Fruit fly (Drosophila melanogaster): ENCODE data around the gene Galphaf.

Gene Galphaf

DNA sequence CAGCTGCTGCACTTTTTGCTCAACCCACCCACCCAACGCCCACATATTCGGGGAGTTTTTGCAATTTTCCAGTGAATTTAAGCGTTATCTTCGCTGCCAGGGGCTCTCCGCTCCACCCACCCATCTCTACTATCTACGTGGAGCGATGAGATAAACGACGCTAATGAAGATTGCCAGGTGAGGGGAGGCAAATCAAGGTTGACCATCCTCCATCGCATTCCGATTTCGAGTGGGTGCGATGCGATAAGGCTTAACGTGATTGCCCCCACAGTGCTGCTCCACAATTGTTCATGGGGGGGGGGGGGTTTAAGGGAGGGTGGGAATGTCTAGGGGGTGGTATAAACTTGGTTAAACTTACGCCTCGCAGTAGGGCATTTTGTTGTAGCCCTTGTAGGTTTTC lies 26.1 kb upstream of the Galphaf start (continued):
- TF ChIP-seq CG33557 (GFP tag; optimal IDR thresholded peaks at IDR 0.05) (no peak), sug (tag; optimal IDR thresholded peaks at IDR 0.05) (peak; percentile 99), CG42726 (GFP tag; IDR thresholded peaks at IDR 0.05; ENCODE audit: partially characterized antibody) (no peak), CG8290 (GFP tag; optimal IDR thresholded peaks at IDR 0.05) (no peak), CG8290 (tag; optimal IDR thresholded peaks at IDR 0.05) (peak in 1 of 2 experiments; percentile 42), sd (tag; optimal IDR thresholded peaks at IDR 0.05) (peak; percentile 99), CG4854 (GFP tag; optimal IDR thresholded peaks at IDR 0.05) (no peak), Asciz (GFP tag; optimal IDR thresholded peaks at IDR 0.05) (no peak), CG4328 (GFP tag; optimal IDR thresholded peaks at IDR 0.05) (no peak), Sox100B (GFP tag; optimal IDR thresholded peaks at IDR 0.05) (no peak), CG7786 (GFP tag; optimal IDR thresholded peaks at IDR 0.05) (no peak), sisA (GFP tag; IDR thresholded peaks at IDR 0.05) (no peak), CG34422 (GFP tag; IDR thresholded peaks at IDR 0.05) (no peak), ham (GFP tag; IDR thresholded peaks at IDR 0.05) (peak; percentile 75; the same call in 1 of the 2 replicates), CG6765 (GFP tag; optimal IDR thresholded peaks at IDR 0.05) (no peak), Ada2b (GFP tag; IDR thresholded peaks at IDR 0.05) (no peak), CG18619 (GFP tag; optimal IDR thresholded peaks at IDR 0.05) (no peak), CG14860 (GFP tag; IDR thresholded peaks at IDR 0.05; ENCODE audit: partially characterized antibody) (no peak), CG12659 (GFP tag; optimal IDR thresholded peaks at IDR 0.05) (no peak), exex (tag; optimal IDR thresholded peaks at IDR 0.05) (peak; percentile 83), CG18011 (GFP tag; optimal IDR thresholded peaks at IDR 0.05) (no peak), CG15269 (tag; optimal IDR thresholded peaks at IDR 0.05) (no peak), fd3F (GFP tag; optimal IDR thresholded peaks at IDR 0.05) (no peak), sob (GFP tag; IDR thresholded peaks at IDR 0.05) (0 out of 2 replicates have a peak, but pooled peaks have one; percentile 11), Hey (tag; optimal IDR thresholded peaks at IDR 0.05) (peak; percentile 14), CG2199 (GFP tag; IDR thresholded peaks at IDR 0.05) (0 out of 3 replicates have a peak, but pooled peaks have one; percentile 57)

DNA sequence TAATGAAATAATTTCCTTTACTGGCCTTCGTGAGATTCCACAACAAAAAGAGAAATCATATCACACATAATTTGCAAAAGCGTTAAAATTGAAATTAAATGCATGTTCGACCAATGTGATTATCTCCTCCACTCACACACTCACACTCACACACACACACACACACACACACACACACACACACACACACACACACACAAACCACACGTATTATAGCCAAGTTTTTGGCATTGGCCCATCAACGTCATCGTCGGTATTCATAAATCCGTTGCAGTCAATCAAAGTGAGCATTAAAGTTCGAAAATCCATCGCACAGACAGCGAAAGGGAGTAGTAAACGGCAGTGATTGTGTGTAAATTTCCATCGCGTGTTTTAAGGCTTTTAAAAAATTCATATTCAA lies 22.3 kb upstream of the Galphaf start:
- TF ChIP-seq Hr78 (GFP tag; optimal IDR thresholded peaks at IDR 0.05) (peak in 1 of 2 experiments; percentile 33), kni (GFP tag; optimal IDR thresholded peaks at IDR 0.05) (peak; percentile 6), CG6683 (GFP tag; optimal IDR thresholded peaks at IDR 0.05) (no peak), luna (GFP tag; optimal IDR thresholded peaks at IDR 0.05) (no peak), cad (GFP tag; optimal IDR thresholded peaks at IDR 0.05) (no peak), cg (GFP tag; optimal IDR thresholded peaks at IDR 0.05) (peak; percentile 60), Xrp1 (GFP tag; IDR thresholded peaks at IDR 0.05) (no peak), abd-A (tag; optimal IDR thresholded peaks at IDR 0.05) (peak; percentile 7), Deaf1 (tag; optimal IDR thresholded peaks at IDR 0.05) (no peak), oc (tag; optimal IDR thresholded peaks at IDR 0.05) (peak; percentile 28)

DNA sequence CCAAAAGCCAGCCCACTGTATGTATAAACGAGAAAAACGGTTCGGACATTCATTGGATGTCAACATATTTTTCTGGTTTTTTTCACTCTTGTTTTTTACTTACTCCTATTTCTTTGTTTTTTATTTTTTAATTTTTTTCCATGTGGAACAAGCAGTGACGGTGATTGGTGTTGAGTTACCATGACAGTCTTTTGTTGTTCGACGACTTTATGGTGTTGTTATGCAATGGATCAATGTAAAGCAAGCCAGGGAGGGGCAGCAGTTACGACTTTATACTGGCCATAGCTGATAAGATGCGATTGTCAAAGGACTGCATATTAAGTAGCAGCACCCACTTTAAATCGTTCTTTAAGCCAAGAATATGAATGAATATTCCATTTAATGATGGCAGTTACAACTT lies 21.8 kb upstream of the Galphaf start:
- TF ChIP-seq bsh (GFP tag; optimal IDR thresholded peaks at IDR 0.05) (no peak), wor (GFP tag; IDR thresholded peaks at IDR 0.05) (no peak), nom (GFP tag; optimal IDR thresholded peaks at IDR 0.05) (peak; percentile 52), Lpt (GFP tag; optimal IDR thresholded peaks at IDR 0.05) (no peak), ind (GFP tag; optimal IDR thresholded peaks at IDR 0.05) (no peak), Pdp1 (GFP tag; optimal IDR thresholded peaks at IDR 0.05) (peak in 1 of 2 experiments; percentile 54), CG3281 (GFP tag; optimal IDR thresholded peaks at IDR 0.05) (no peak), pita (GFP tag; optimal IDR thresholded peaks at IDR 0.05) (no peak), Bdp1 (GFP tag; optimal IDR thresholded peaks at IDR 0.05) (no peak), run (tag; optimal IDR thresholded peaks at IDR 0.05) (no peak), Fer2 (tag; optimal IDR thresholded peaks at IDR 0.05) (no peak), so (GFP tag; IDR thresholded peaks at IDR 0.05) (no peak), eve (GFP tag; optimal IDR thresholded peaks at IDR 0.05) (peak in 1 of 2 experiments; percentile 48)

Data from whole organism, embryonic.